In genomic region chrV:6095829-6096228, ce11 we compare ENCODE assay signal across 3 worm cellular contexts.
TF ChIP-seq lines count a peak whose summit lies in the region.

Gene Y38A10A.7, plus strand, starts transcription at chrV:6096197.

TF ChIP-seq in whole organism, L1 larva, 84 proteins besides CTCF, POLR2A, EP300 and RAD21 (continued from another document):
- TF ChIP-seq pag-3 (tag; optimal IDR thresholded peaks at IDR 0.05; lab: Kevin White, UChicago; ENCODE audit: borderline replicate concordance, insufficient read depth) (no peak), nhr-20 (tag; optimal IDR thresholded peaks at IDR 0.05; lab: Kevin White, UChicago) (peak; percentile 29), lin-14 (GFP tag; optimal IDR thresholded peaks at IDR 0.05; lab: Kevin White, UChicago) (peak; percentile 17), tlp-1 (tag; optimal IDR thresholded peaks at IDR 0.05; lab: Kevin White, UChicago) (no peak), dsc-1 (tag; optimal IDR thresholded peaks at IDR 0.05; lab: Kevin White, UChicago) (peak; percentile 30), egl-13 (tag; optimal IDR thresholded peaks at IDR 0.05; lab: Kevin White, UChicago) (peak; percentile 9), swsn-7 (tag; optimal IDR thresholded peaks at IDR 0.05; lab: Kevin White, UChicago) (peak; percentile 39), nhr-71 (tag; optimal IDR thresholded peaks at IDR 0.05; lab: Kevin White, UChicago) (peak; percentile 22), elt-2 (tag; optimal IDR thresholded peaks at IDR 0.05; lab: Kevin White, UChicago) (peak; percentile 5), egl-27 (tag; optimal IDR thresholded peaks at IDR 0.05; lab: Kevin White, UChicago) (no peak), ceh-8 (GFP tag; optimal IDR thresholded peaks at IDR 0.05; lab: Kevin White, UChicago) (no peak), mdl-1 (tag; optimal IDR thresholded peaks at IDR 0.05; lab: Kevin White, UChicago) (no peak), blmp-1 (tag; optimal IDR thresholded peaks at IDR 0.05; lab: Kevin White, UChicago) (peak; percentile 1), aly-2 (tag; optimal IDR thresholded peaks at IDR 0.05; lab: Kevin White, UChicago) (no peak)

TF ChIP-seq in whole organism, L3 larva, 47 proteins besides CTCF, POLR2A, EP300 and RAD21 (continued from another document):
- TF ChIP-seq pha-4 (tag; optimal IDR thresholded peaks at IDR 0.05; lab: Kevin White, UChicago) = peak; percentile 46
- peak; percentile 3 for TF ChIP-seq nhr-23 (tag; optimal IDR thresholded peaks at IDR 0.05; lab: Kevin White, UChicago)
- no peak for TF ChIP-seq nhr-237 (tag; optimal IDR thresholded peaks at IDR 0.05; lab: Kevin White, UChicago)

TF ChIP-seq in whole organism, L4 larva, 104 proteins besides CTCF, POLR2A, EP300 and RAD21 (continued from another document):
- peak in 1 of 2 experiments; percentile 41 for TF ChIP-seq lsy-2 (tag; optimal IDR thresholded peaks at IDR 0.05; lab: Kevin White, UChicago)
- TF ChIP-seq cey-2 (tag; optimal IDR thresholded peaks at IDR 0.05; lab: Kevin White, UChicago; ENCODE audit: borderline replicate concordance, insufficient read depth) = no peak
- no peak for TF ChIP-seq daf-16 (GFP tag; optimal IDR thresholded peaks at IDR 0.05; lab: Kevin White, UChicago)
- no peak for TF ChIP-seq daf-16 (tag; optimal IDR thresholded peaks at IDR 0.05; lab: Kevin White, UChicago)
